Worm (Caenorhabditis elegans): ENCODE data around the gene F09F7.6.

DNA sequence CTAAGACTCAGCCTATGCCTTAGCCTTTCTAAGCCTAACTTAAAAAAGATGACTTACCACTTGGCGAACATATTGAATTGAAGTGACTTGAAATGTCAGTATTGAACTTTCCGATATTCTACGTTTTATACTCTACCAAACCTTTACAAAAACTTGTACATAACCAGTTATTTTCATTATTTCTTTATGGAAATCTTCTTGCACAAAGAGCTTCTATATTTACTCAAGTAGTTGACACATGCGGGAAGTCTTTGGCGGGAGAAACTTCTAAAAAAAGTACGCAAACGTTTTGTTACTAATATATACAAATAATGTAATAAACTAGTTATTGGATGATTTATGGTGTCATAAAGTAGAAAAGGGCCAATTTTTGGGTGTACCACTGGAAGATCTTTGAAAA lies 16.7 kb upstream of the F09F7.6 start, which contains the start of gene nspb-12:
- TF ChIP-seq C38D4.7 (GFP tag; optimal IDR thresholded peaks at IDR 0.05) (no peak), nhr-232 (tag; optimal IDR thresholded peaks at IDR 0.05) (no peak), nhr-11 (tag; optimal IDR thresholded peaks at IDR 0.05) (no peak), rnt-1 (tag; optimal IDR thresholded peaks at IDR 0.05) (no peak), hlh-13 (GFP tag; optimal IDR thresholded peaks at IDR 0.05) (no peak), pha-4 (tag; optimal IDR thresholded peaks at IDR 0.05) (no peak), tbx-7 (tag; optimal IDR thresholded peaks at IDR 0.05) (no peak), ceh-14 (tag; optimal IDR thresholded peaks at IDR 0.05) (no peak), tbx-2 (tag; optimal IDR thresholded peaks at IDR 0.05) (no peak), ceh-2 (tag; optimal IDR thresholded peaks at IDR 0.05) (no peak), sdc-2 (tag; optimal IDR thresholded peaks at IDR 0.05) (no peak), syd-9 (tag; optimal IDR thresholded peaks at IDR 0.05) (no peak), ztf-16 (tag; optimal IDR thresholded peaks at IDR 0.05) (no peak)
